Fruit fly (Drosophila melanogaster) whole organism, embryonic: ENCODE data around the gene CG9008.

Source experiments
- CG11696 ChIP-seq: fragments of 200-800 bp; sonication (Bioruptor generic); IDR thresholded peaks from 2 replicates; pipeline ENCODE4 v1.3.6; 2022; ENCODE audit warnings: missing biosample characterization, missing genetic modification characterization
- CG12155 ChIP-seq: fragments of 200-800 bp; sonication (Bioruptor generic); optimal IDR thresholded peaks from 3 replicates; lab custom pipeline; 2016; ENCODE audit warnings: missing biosample characterization, missing genetic modification characterization
- CG1233 ChIP-seq: fragments of 200-800 bp; sonication (Bioruptor generic); optimal IDR thresholded peaks from 4 replicates; lab custom pipeline; 2018; ENCODE audit warnings: missing biosample characterization, mild to moderate bottlenecking, missing genetic modification characterization
- CG12769 ChIP-seq: fragments of 200-800 bp; sonication (Bioruptor generic); optimal IDR thresholded peaks from 2 replicates; lab custom pipeline; 2019; ENCODE audit warnings: missing biosample characterization, mild to moderate bottlenecking, missing genetic modification characterization, moderate library complexity
- CG15514 ChIP-seq: fragments of 200-800 bp; sonication (Bioruptor generic); optimal IDR thresholded peaks from 3 replicates; lab custom pipeline; 2017; ENCODE audit warnings: missing biosample characterization, missing genetic modification characterization, mild to moderate bottlenecking, moderate library complexity, missing genetic modification reagents
- CG15696 ChIP-seq: fragments of 200-800 bp; sonication (Bioruptor generic); optimal IDR thresholded peaks from 2 replicates; lab custom pipeline; 2019; ENCODE audit warnings: missing biosample characterization, mild to moderate bottlenecking, missing genetic modification characterization, moderate library complexity
- CG1647 ChIP-seq: fragments of 200-800 bp; sonication (Bioruptor generic); optimal IDR thresholded peaks from 3 replicates; lab custom pipeline; 2016; ENCODE audit warnings: missing biosample characterization, missing genetic modification characterization
- CG17829 ChIP-seq: fragments of 200-800 bp; optimal IDR thresholded peaks from 2 replicates; lab custom pipeline; 2019; ENCODE audit warnings: missing biosample characterization, mild to moderate bottlenecking, missing genetic modification characterization, moderate library complexity
- CG2116 ChIP-seq: fragments of 200-800 bp; sonication (Bioruptor generic); optimal IDR thresholded peaks from 3 replicates; lab custom pipeline; 2018; ENCODE audit warnings: missing biosample characterization, mild to moderate bottlenecking, missing genetic modification characterization
- CG30403 ChIP-seq: fragments of 200-800 bp; sonication (Bioruptor generic); optimal IDR thresholded peaks from 3 replicates; lab custom pipeline; 2016; ENCODE audit warnings: missing biosample characterization, missing genetic modification characterization
- CG34422 ChIP-seq: fragments of 200-800 bp; sonication (Bioruptor generic); IDR thresholded peaks from 3 replicates; pipeline ENCODE4 v1.3.6; 2022; ENCODE audit warnings: missing biosample characterization, missing genetic modification characterization
- CG4617 ChIP-seq: fragments of 200-800 bp; sonication (Bioruptor generic); optimal IDR thresholded peaks from 3 replicates; lab custom pipeline; 2016; ENCODE audit warnings: missing biosample characterization, missing genetic modification characterization, borderline replicate concordance
- CG7357 ChIP-seq: fragments of 200-800 bp; sonication (Bioruptor generic); IDR thresholded peaks from 3 replicates; pipeline ENCODE4 v1.3.6; 2022; ENCODE audit warnings: missing biosample characterization, missing genetic modification characterization
- CG8944 ChIP-seq: fragments of 200-800 bp; sonication (Bioruptor generic); optimal IDR thresholded peaks from 3 replicates; lab custom pipeline; 2016; ENCODE audit warnings: missing biosample characterization, missing genetic modification characterization
- CG9932 ChIP-seq: fragments of 200-800 bp; sonication (Bioruptor generic); IDR thresholded peaks from 2 replicates; pipeline ENCODE4 v1.3.6; 2022; ENCODE audit warnings: missing biosample characterization, missing genetic modification characterization
- Dad ChIP-seq: fragments of 200-800 bp; sonication (Bioruptor generic); optimal IDR thresholded peaks from 3 replicates; lab custom pipeline; 2016; ENCODE audit warnings: missing biosample characterization, missing genetic modification characterization
- HmgZ ChIP-seq: fragments of 200-800 bp; sonication (Bioruptor generic); optimal IDR thresholded peaks from 2 replicates; lab custom pipeline; 2018; ENCODE audit warnings: missing biosample characterization, mild to moderate bottlenecking, missing genetic modification characterization
- Hr78 ChIP-seq, 2 experiments: fragments of 200-800 bp in 1 of 2; fragments of >200 bp in 1 of 2; sonication (Bioruptor generic) in 1 of 2; optimal IDR thresholded peaks; 2 replicates each; lab custom pipeline; 2017 to 2019; ENCODE audit warnings: missing biosample characterization in 2 of 2, missing genetic modification characterization in 2 of 2, mild to moderate bottlenecking in 1 of 2, moderate library complexity in 1 of 2
- Lim3 ChIP-seq: fragments of 200-800 bp; sonication (Bioruptor generic); IDR thresholded peaks from 2 replicates; pipeline ENCODE4 v1.3.6; 2022; ENCODE audit warnings: missing biosample characterization, missing genetic modification characterization
- Med ChIP-seq: fragments of 200-800 bp; sonication (Bioruptor generic); peaks from one replicate; lab custom pipeline; 2016; ENCODE audit warnings: missing biosample characterization, missing genetic modification characterization, mild to moderate bottlenecking, inconsistent platforms, moderate library complexity
- Pdp1 ChIP-seq, 2 experiments: fragments of 200-800 bp; sonication (Bioruptor generic); optimal IDR thresholded peaks; 3 replicates each; lab custom pipeline; 2016; ENCODE audit warnings: missing biosample characterization in 2 of 2, missing genetic modification characterization in 2 of 2, mild to moderate bottlenecking in 1 of 2, moderate library complexity in 1 of 2
- Stat92E ChIP-seq, 3 experiments: fragments of >200 bp in 2 of 3; fragments of 200-800 bp in 1 of 3; sonication (Bioruptor generic) in 1 of 3; optimal IDR thresholded peaks; 2 replicates each; lab custom pipeline; 2017 to 2019; ENCODE audit warnings: missing biosample characterization in 3 of 3, missing genetic modification characterization in 3 of 3, mild to moderate bottlenecking in 1 of 3, moderate library complexity in 1 of 3
- bcd ChIP-seq: fragments of 200-800 bp; sonication (Bioruptor generic); optimal IDR thresholded peaks from 2 replicates; lab custom pipeline; 2017; ENCODE audit warnings: missing biosample characterization, mild to moderate bottlenecking, missing genetic modification characterization
- cwo ChIP-seq: fragments of 200-800 bp; sonication (Bioruptor generic); optimal IDR thresholded peaks from 3 replicates; lab custom pipeline; 2017; ENCODE audit warnings: missing biosample characterization, missing genetic modification characterization, mild to moderate bottlenecking, moderate library complexity, missing genetic modification reagents
- dm ChIP-seq: fragments of 200-800 bp; sonication (Bioruptor generic); optimal IDR thresholded peaks from 3 replicates; lab custom pipeline; 2016; ENCODE audit warnings: missing biosample characterization, missing genetic modification characterization
- eve ChIP-seq, 2 experiments: fragments of >200 bp; optimal IDR thresholded peaks; 2 replicates each; lab custom pipeline; 2017; ENCODE audit warnings: missing biosample characterization in 2 of 2, missing genetic modification characterization in 2 of 2
- exex ChIP-seq: fragments of 200-800 bp; sonication (Bioruptor generic); optimal IDR thresholded peaks from 4 replicates; lab custom pipeline; 2018; ENCODE audit warnings: missing biosample characterization, mild to moderate bottlenecking, missing genetic modification characterization, moderate library complexity
- fd96Cb ChIP-seq: fragments of 200-800 bp; sonication (Bioruptor generic); optimal IDR thresholded peaks from 2 replicates; lab custom pipeline; 2018; ENCODE audit warnings: missing biosample characterization, mild to moderate bottlenecking, missing genetic modification characterization, moderate library complexity
- gfzf ChIP-seq: fragments of 200-800 bp; sonication (Bioruptor generic); optimal IDR thresholded peaks from 2 replicates; lab custom pipeline; 2016; ENCODE audit warnings: missing biosample characterization, mild to moderate bottlenecking, missing genetic modification characterization, moderate library complexity
- grn ChIP-seq: fragments of 200-800 bp; sonication (Bioruptor generic); optimal IDR thresholded peaks from 3 replicates; lab custom pipeline; 2017; ENCODE audit warnings: missing biosample characterization, missing genetic modification characterization
- klu ChIP-seq: fragments of 200-800 bp; sonication (Bioruptor generic); IDR thresholded peaks from 2 replicates; pipeline ENCODE4 v1.3.6; 2022; ENCODE audit warnings: missing biosample characterization, missing genetic modification characterization
- kni ChIP-seq: fragments of 200-800 bp; sonication (Bioruptor generic); optimal IDR thresholded peaks from 3 replicates; lab custom pipeline; 2017; ENCODE audit warnings: mild to moderate bottlenecking, missing biosample characterization, missing genetic modification reagents, missing genetic modification characterization
- lola ChIP-seq, 3 experiments: fragments of >200 bp in 2 of 3; fragments of 200-800 bp in 1 of 3; sonication (Bioruptor generic) in 1 of 3; optimal IDR thresholded peaks; 2 replicates each; lab custom pipeline; 2017 to 2019; ENCODE audit warnings: missing biosample characterization in 3 of 3, missing genetic modification characterization in 3 of 3, mild to moderate bottlenecking in 1 of 3, moderate library complexity in 1 of 3
- phol ChIP-seq: fragments of 200-800 bp; sonication (Bioruptor generic); optimal IDR thresholded peaks from 3 replicates; lab custom pipeline; 2018; ENCODE audit warnings: missing biosample characterization, mild to moderate bottlenecking, missing genetic modification characterization, moderate library complexity
- repo ChIP-seq: fragments of 200-800 bp; sonication (Bioruptor generic); optimal IDR thresholded peaks from 2 replicates; lab custom pipeline; 2016; ENCODE audit warnings: missing biosample characterization, missing genetic modification characterization
- sens ChIP-seq: fragments of 200-800 bp; sonication (Bioruptor generic); peaks from one replicate; lab custom pipeline; 2016; ENCODE audit warnings: missing biosample characterization, missing genetic modification characterization
- sim ChIP-seq: fragments of 200-800 bp; sonication (Bioruptor generic); IDR thresholded peaks from 2 replicates; pipeline ENCODE4 v1.3.6; 2022; ENCODE audit warnings: missing biosample characterization, missing genetic modification characterization
- slp2 ChIP-seq: fragments of 200-800 bp; sonication (Bioruptor generic); optimal IDR thresholded peaks from 2 replicates; lab custom pipeline; 2016; ENCODE audit warnings: missing biosample characterization, missing genetic modification characterization
- so ChIP-seq: fragments of 200-800 bp; sonication (Bioruptor generic); IDR thresholded peaks from 3 replicates; pipeline ENCODE4 v1.3.6; 2022; ENCODE audit warnings: missing biosample characterization, missing genetic modification characterization
- sug ChIP-seq: fragments of 200-800 bp; optimal IDR thresholded peaks from 2 replicates; lab custom pipeline; 2019; ENCODE audit warnings: missing biosample characterization, mild to moderate bottlenecking, missing genetic modification characterization, moderate library complexity
- trem ChIP-seq: fragments of 200-800 bp; optimal IDR thresholded peaks from 3 replicates; lab custom pipeline; 2019; ENCODE audit warnings: missing biosample characterization, mild to moderate bottlenecking, missing genetic modification characterization, moderate library complexity
- tx ChIP-seq: fragments of 200-800 bp; sonication (Bioruptor generic); optimal IDR thresholded peaks from 2 replicates; lab custom pipeline; 2016; ENCODE audit warnings: missing biosample characterization, missing genetic modification characterization

The CG9008 gene

DNA sequence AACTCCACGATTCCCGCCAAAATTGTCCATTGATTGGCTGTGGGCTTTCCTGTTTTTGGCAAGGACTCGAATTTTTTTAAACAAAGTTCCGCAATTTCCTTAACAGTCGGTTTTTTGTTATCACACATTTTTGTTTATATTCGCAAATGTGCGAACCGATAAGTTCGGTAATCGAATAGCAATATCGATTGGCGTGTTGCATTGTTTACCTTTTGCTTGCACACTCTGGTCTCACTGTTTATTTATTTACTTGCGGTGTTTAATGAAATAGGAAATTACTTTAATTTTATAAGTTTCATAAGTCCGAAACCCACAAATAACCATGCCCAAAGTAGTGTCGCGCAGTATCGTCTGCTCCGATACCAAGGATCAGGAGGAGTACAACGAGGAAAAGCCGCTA, 31.4 kb upstream of the CG9008 start, which contains the start of the genes Adat1 and CG16865 (continued):
- TF ChIP-seq CG15696 (tag; lab: Kevin White, UChicago) = peak; percentile 21
- TF ChIP-seq CG34422 = peak; percentile 72; the same call in 1 of the 3 replicates
- peak; percentile 58 for TF ChIP-seq CG15514
- peak; percentile 34 for TF ChIP-seq phol (tag; lab: Kevin White, UChicago)
- peak; percentile 36 for TF ChIP-seq trem (tag; lab: Kevin White, UChicago)
- peak; percentile 76 for TF ChIP-seq gfzf (GFP tag; lab: Kevin White, UChicago)

DNA sequence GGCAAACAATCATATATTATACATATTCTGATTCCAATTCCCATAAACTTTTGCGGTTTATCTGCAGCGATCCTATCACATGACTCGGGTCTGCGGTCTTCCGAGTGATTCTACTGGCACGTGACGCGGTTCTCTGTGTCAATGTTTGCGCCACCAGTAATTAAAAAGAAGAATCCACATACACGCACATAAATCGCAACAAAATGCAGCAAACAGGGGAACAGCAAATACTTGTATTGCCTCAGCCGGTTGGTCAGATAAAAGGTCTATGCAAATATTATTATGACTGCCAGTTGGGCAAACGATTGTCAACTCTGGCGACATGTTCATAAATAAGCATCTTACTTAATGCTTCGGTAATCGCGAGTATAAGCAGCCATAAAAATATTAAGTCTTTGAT, 28.0 kb upstream of the CG9008 start:
- no peak for TF ChIP-seq CG7357 (GFP tag; lab: Robert Waterston, UW)
- TF ChIP-seq sens (GFP tag; lab: Kevin White, UChicago) = peak; percentile 62
- TF ChIP-seq cwo = peak; percentile 2

DNA sequence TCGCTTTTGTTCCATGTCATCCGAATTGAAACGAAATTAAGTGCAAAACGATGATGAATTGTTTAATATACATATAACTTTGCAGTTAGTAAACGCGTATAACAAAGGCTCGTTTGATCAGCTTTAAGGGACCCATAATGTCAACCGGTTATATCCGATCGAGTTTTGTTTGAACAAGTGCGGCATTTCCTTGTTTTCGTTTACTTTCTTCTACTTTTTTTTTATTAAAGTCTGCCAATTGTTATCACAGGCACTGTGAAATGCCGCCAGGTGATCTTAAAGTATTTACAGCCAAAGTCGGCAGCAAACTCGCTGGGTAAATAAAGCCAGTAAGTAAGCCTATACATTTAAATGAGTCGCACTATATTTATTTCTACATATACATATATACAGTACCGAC, 27.1 kb upstream of the CG9008 start:
- TF ChIP-seq CG12155 (GFP tag; lab: Kevin White, UChicago) = no peak
- TF ChIP-seq CG9932 (GFP tag; lab: Robert Waterston, UW) = no peak
- peak; percentile 36 for TF ChIP-seq Med
- TF ChIP-seq sens (GFP tag; lab: Kevin White, UChicago) = peak; percentile 60
- no peak for TF ChIP-seq Pdp1 (GFP tag; optimal IDR thresholded peaks at IDR 0.05; lab: Kevin White, UChicago)
- no peak for TF ChIP-seq so (GFP tag; lab: Robert Waterston, UW)
- TF ChIP-seq CG2116 (GFP tag; lab: Kevin White, UChicago) = no peak
- TF ChIP-seq CG11696 (GFP tag; lab: Robert Waterston, UW) = no peak
- TF ChIP-seq Stat92E (GFP tag; optimal IDR thresholded peaks at IDR 0.05; lab: Kevin White, UChicago) = no peak
- TF ChIP-seq Hr78 (GFP tag; optimal IDR thresholded peaks at IDR 0.05; lab: Kevin White, UChicago) = no peak
- no peak for TF ChIP-seq CG30403

DNA sequence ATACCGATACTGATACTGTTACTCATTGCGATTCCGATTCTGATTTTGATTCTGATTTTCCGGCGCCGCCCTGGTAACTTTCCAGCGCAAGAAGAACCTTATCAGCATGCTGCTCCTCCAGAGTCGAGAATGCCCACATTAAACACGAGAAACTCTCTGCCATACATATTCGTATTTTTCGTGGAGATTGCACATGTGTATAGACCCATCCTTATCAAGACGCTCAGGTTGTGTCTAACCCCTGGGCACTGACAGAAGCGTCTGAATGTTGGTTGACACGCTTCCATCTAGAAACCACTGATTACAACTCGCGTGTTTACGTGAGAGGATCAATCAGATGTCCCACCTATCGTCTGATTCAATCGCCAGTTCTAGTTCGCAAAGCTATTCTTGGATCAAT, 25.2 kb upstream of the CG9008 start:
- TF ChIP-seq lola (GFP tag; optimal IDR thresholded peaks at IDR 0.05; lab: Kevin White, UChicago) = no peak
- TF ChIP-seq tx (GFP tag; lab: Kevin White, UChicago) = no peak
- no peak for TF ChIP-seq CG1233
- no peak for TF ChIP-seq CG4617
- TF ChIP-seq exex (tag; lab: Kevin White, UChicago) = peak; percentile 25
- no peak for TF ChIP-seq CG1647 (GFP tag; lab: Kevin White, UChicago)
- no peak for TF ChIP-seq bcd
- TF ChIP-seq eve (GFP tag; optimal IDR thresholded peaks at IDR 0.05; lab: Kevin White, UChicago) = no peak
- TF ChIP-seq CG12769 (tag; lab: Kevin White, UChicago) = no peak
- TF ChIP-seq kni = no peak
- peak; percentile 3 for TF ChIP-seq cwo
- peak; percentile 25 for TF ChIP-seq grn (GFP tag; lab: Kevin White, UChicago)
- TF ChIP-seq dm = no peak
- no peak for TF ChIP-seq CG17829 (tag; lab: Kevin White, UChicago)
- TF ChIP-seq Lim3 (GFP tag; lab: Robert Waterston, UW) = no peak
- TF ChIP-seq slp2 (GFP tag; lab: Kevin White, UChicago) = no peak
- no peak for TF ChIP-seq CG8944
- no peak for TF ChIP-seq klu (GFP tag; lab: Robert Waterston, UW)
- TF ChIP-seq sim (GFP tag; lab: Robert Waterston, UW) = no peak
- TF ChIP-seq fd96Cb (tag; lab: Kevin White, UChicago) = no peak
- peak; percentile 27 for TF ChIP-seq sug (tag; lab: Kevin White, UChicago)
- no peak for TF ChIP-seq Dad (GFP tag; lab: Kevin White, UChicago)
- no peak for TF ChIP-seq HmgZ (tag; lab: Kevin White, UChicago)
- TF ChIP-seq repo (GFP tag; lab: Kevin White, UChicago) = no peak
- TF ChIP-seq, all 482 proteins: peak for 4
